Worm (Caenorhabditis elegans): ENCODE data around the gene cht-1.
A peak's percentile ranks its signal among the peaks of the same experiment; 100 is the strongest.

cht-1 gene

ce11 chrX:3379114-3379513 is 20.7 kb downstream of the cht-1 start, which contains the start of gene sorf-1 (continued):
- no peak for TF ChIP-seq pat-9 (tag; optimal IDR thresholded peaks at IDR 0.05)
- no peak for TF ChIP-seq T23F11.4 (GFP tag; optimal IDR thresholded peaks at IDR 0.05)
- no peak for TF ChIP-seq elt-2 (tag; optimal IDR thresholded peaks at IDR 0.05)
- no peak for TF ChIP-seq ztf-16 (tag; optimal IDR thresholded peaks at IDR 0.05)
- TF ChIP-seq nfya-1 (tag; optimal IDR thresholded peaks at IDR 0.05): no peak
- TF ChIP-seq ceh-45 (GFP tag; IDR thresholded peaks at IDR 0.05): no peak
- no peak for TF ChIP-seq syd-9 (tag; optimal IDR thresholded peaks at IDR 0.05)
- TF ChIP-seq ets-4 (tag; optimal IDR thresholded peaks at IDR 0.05): peak; percentile 38
- TF ChIP-seq dmd-4 (tag; optimal IDR thresholded peaks at IDR 0.05; ENCODE audit: borderline replicate concordance): no peak
- no peak for TF ChIP-seq ahr-1 (tag; optimal IDR thresholded peaks at IDR 0.05)
- peak; percentile 78 for TF ChIP-seq ceh-2 (tag; optimal IDR thresholded peaks at IDR 0.05)
- TF ChIP-seq ref-2 (tag; optimal IDR thresholded peaks at IDR 0.05): peak; percentile 6
- TF ChIP-seq che-1 (tag; optimal IDR thresholded peaks at IDR 0.05): no peak
- TF ChIP-seq ceh-22 (tag; optimal IDR thresholded peaks at IDR 0.05): no peak
- TF ChIP-seq ama-1 (optimal IDR thresholded peaks at IDR 0.05): no peak
- TF ChIP-seq pqm-1 (tag; optimal IDR thresholded peaks at IDR 0.05): no peak
- peak; percentile 83 for TF ChIP-seq tbx-2 (tag; optimal IDR thresholded peaks at IDR 0.05)
- TF ChIP-seq gmeb-2 (tag; optimal IDR thresholded peaks at IDR 0.05): no peak
- TF ChIP-seq tbx-7 (tag; optimal IDR thresholded peaks at IDR 0.05): peak; percentile 60
- TF ChIP-seq Y22D7AL.16 (tag; optimal IDR thresholded peaks at IDR 0.05): no peak
- TF ChIP-seq ceh-9 (tag; optimal IDR thresholded peaks at IDR 0.05): no peak
- no peak for TF ChIP-seq pha-4 (tag; optimal IDR thresholded peaks at IDR 0.05)
- TF ChIP-seq hlh-30 (tag; optimal IDR thresholded peaks at IDR 0.05; ENCODE audit: insufficient read depth): no peak
- TF ChIP-seq nhr-11 (tag; optimal IDR thresholded peaks at IDR 0.05): no peak

- TF ChIP-seq dve-1 (tag; optimal IDR thresholded peaks at IDR 0.05): no peak
- TF ChIP-seq K09A11.1 (tag; optimal IDR thresholded peaks at IDR 0.05; ENCODE audit: insufficient read depth): peak; percentile 8
These were observed 24.5 kb downstream of the cht-1 start for ce11 chrX:3375320-3375719.

- TF ChIP-seq gmeb-2 (tag; optimal IDR thresholded peaks at IDR 0.05): no peak
- no peak for TF ChIP-seq K02D7.2 (tag; optimal IDR thresholded peaks at IDR 0.05)
- no peak for TF ChIP-seq nhr-232 (tag; optimal IDR thresholded peaks at IDR 0.05)
- no peak for TF ChIP-seq unc-42 (tag; optimal IDR thresholded peaks at IDR 0.05)
- no peak for TF ChIP-seq ceh-24 (tag; optimal IDR thresholded peaks at IDR 0.05)
- no peak for TF ChIP-seq pat-9 (tag; optimal IDR thresholded peaks at IDR 0.05)
- TF ChIP-seq ceh-31 (tag; optimal IDR thresholded peaks at IDR 0.05): no peak
- TF ChIP-seq ref-2 (tag; optimal IDR thresholded peaks at IDR 0.05): no peak
- TF ChIP-seq syd-9 (tag; optimal IDR thresholded peaks at IDR 0.05): no peak
- no peak for TF ChIP-seq sox-4 (tag; optimal IDR thresholded peaks at IDR 0.05)
- no peak for TF ChIP-seq F13H6.1 (tag; optimal IDR thresholded peaks at IDR 0.05)
- no peak for TF ChIP-seq fkh-6 (tag; optimal IDR thresholded peaks at IDR 0.05)
- TF ChIP-seq ceh-18 (tag; optimal IDR thresholded peaks at IDR 0.05): no peak
- TF ChIP-seq pqm-1 (tag; optimal IDR thresholded peaks at IDR 0.05): no peak
- TF ChIP-seq mec-3 (tag; optimal IDR thresholded peaks at IDR 0.05; ENCODE audit: borderline replicate concordance): no peak
- no peak for TF ChIP-seq ceh-45 (GFP tag; IDR thresholded peaks at IDR 0.05)
- TF ChIP-seq fkh-10 (GFP tag; optimal IDR thresholded peaks at IDR 0.05): no peak
These were observed 25.2 kb downstream of the cht-1 start, which contains the start of gene clc-3 for ce11 chrX:3374642-3375041. Gene clc-3, minus strand, starts transcription at chrX:3374742.

DNA sequence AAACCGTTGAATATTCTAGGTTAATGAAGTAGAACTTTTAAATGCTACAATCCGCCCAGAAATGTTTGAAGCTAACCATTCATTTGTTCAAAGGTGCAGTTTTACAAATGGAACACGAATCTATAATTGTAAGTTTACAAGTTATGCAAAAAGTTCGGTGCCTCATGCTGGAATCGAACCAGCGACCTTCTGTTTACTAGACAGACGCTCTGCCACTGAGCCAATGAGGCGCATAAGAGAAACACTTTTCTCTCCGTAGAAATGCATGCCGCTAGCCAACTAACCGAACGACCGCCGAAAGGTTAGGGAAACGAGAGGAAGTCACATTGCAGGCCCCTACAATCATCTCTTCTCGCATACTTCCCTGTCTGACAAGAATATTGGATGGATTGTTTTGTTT is 28.6 kb downstream of the cht-1 start:
- TF ChIP-seq F13H6.1 (tag; optimal IDR thresholded peaks at IDR 0.05) (peak; percentile 76), Y22D7AL.16 (tag; optimal IDR thresholded peaks at IDR 0.05) (peak; percentile 79), eyg-1 (tag; optimal IDR thresholded peaks at IDR 0.05) (peak; percentile 52), ztf-16 (tag; optimal IDR thresholded peaks at IDR 0.05) (peak; percentile 83), lim-6 (tag; optimal IDR thresholded peaks at IDR 0.05) (peak; percentile 59), ceh-45 (GFP tag; IDR thresholded peaks at IDR 0.05) (peak; percentile 82), nhr-11 (tag; optimal IDR thresholded peaks at IDR 0.05) (no peak), nhr-232 (tag; optimal IDR thresholded peaks at IDR 0.05) (peak; percentile 82), ahr-1 (tag; optimal IDR thresholded peaks at IDR 0.05) (peak; percentile 64), ceh-9 (tag; optimal IDR thresholded peaks at IDR 0.05) (peak; percentile 57), ceh-18 (tag; optimal IDR thresholded peaks at IDR 0.05) (peak; percentile 81), pax-1 (tag; optimal IDR thresholded peaks at IDR 0.05) (no peak), elt-2 (tag; optimal IDR thresholded peaks at IDR 0.05) (peak; percentile 87), fax-1 (tag; optimal IDR thresholded peaks at IDR 0.05) (peak; percentile 61), fkh-10 (GFP tag; optimal IDR thresholded peaks at IDR 0.05) (peak; percentile 22), lin-11 (tag; optimal IDR thresholded peaks at IDR 0.05) (peak; percentile 76), pag-3 (tag; optimal IDR thresholded peaks at IDR 0.05; ENCODE audit: borderline replicate concordance) (no peak), nfya-1 (tag; optimal IDR thresholded peaks at IDR 0.05) (peak; percentile 76), pat-9 (tag; optimal IDR thresholded peaks at IDR 0.05) (peak; percentile 80), madf-2 (tag; optimal IDR thresholded peaks at IDR 0.05) (peak; percentile 87), dve-1 (tag; optimal IDR thresholded peaks at IDR 0.05) (peak; percentile 48), ceh-31 (tag; optimal IDR thresholded peaks at IDR 0.05) (peak; percentile 70), che-1 (tag; optimal IDR thresholded peaks at IDR 0.05) (peak; percentile 86), K09A11.1 (tag; optimal IDR thresholded peaks at IDR 0.05; ENCODE audit: insufficient read depth) (peak; percentile 71), ref-2 (tag; optimal IDR thresholded peaks at IDR 0.05) (peak; percentile 82), npax-4 (tag; optimal IDR thresholded peaks at IDR 0.05) (peak; percentile 65), dmd-4 (tag; optimal IDR thresholded peaks at IDR 0.05; ENCODE audit: borderline replicate concordance) (peak; percentile 77)
